Worm (Caenorhabditis elegans): Measurements from ENCODE around the gene hsp-75.

DNA sequence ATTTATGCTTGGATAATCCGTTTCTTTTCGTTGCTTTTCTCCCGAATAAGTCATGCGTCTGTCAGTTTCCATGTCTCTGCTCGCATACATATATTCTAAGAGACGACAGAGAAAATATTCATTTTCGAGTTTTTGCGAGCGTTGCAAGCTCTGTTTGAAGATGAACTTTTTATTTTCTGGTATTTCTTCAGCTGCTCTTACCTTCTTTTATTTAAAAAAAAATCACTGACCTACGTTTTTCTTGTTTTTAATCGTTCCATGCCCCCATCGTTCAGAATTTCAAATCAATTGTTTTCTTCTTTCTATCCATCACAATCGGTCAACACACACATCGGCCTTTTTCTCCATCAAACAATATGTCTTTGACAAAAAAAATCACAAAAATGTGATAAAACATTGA lies 16.0 kb downstream of the hsp-75 start:
- no peak for TF ChIP-seq unc-62 (GFP tag; optimal IDR thresholded peaks at IDR 0.05)
- no peak for TF ChIP-seq nhr-80 (tag; optimal IDR thresholded peaks at IDR 0.05)
- no peak for TF ChIP-seq Y95B8A.8 (GFP tag; IDR thresholded peaks at IDR 0.05)
- TF ChIP-seq him-1 (tag; optimal IDR thresholded peaks at IDR 0.05) = no peak
- TF ChIP-seq T26A5.8 (tag; optimal IDR thresholded peaks at IDR 0.05) = no peak
- no peak for TF ChIP-seq rcor-1 (GFP tag; IDR thresholded peaks at IDR 0.05)
- no peak for TF ChIP-seq Y56A3A.18 (GFP tag; IDR thresholded peaks at IDR 0.05)
- no peak for TF ChIP-seq Y53G8AR.9 (GFP tag; conservative IDR thresholded peaks at IDR 0.05)
- no peak for TF ChIP-seq lin-35 (GFP tag; optimal IDR thresholded peaks at IDR 0.05)
- TF ChIP-seq xnd-1 (tag; optimal IDR thresholded peaks at IDR 0.05) = no peak
- TF ChIP-seq ceh-100 (GFP tag; IDR thresholded peaks at IDR 0.05) = no peak
- TF ChIP-seq ama-1 (optimal IDR thresholded peaks at IDR 0.05) = no peak
- no peak for TF ChIP-seq ama-1 (GFP tag; optimal IDR thresholded peaks at IDR 0.05)
